Worm (Caenorhabditis elegans) whole organism, mixed stage, embryonic: Measurements from ENCODE around the gene srt-38.

Experiments used
- ham-2 ChIP-seq: fragments of 200-800 bp; sonication (Bioruptor generic); optimal IDR thresholded peaks from 2 replicates; lab custom pipeline; 2018; ENCODE audit warnings: mild to moderate bottlenecking, missing genetic modification characterization, missing compliant biosample characterization
- nhr-76 ChIP-seq: sonication (generic microtip); optimal IDR thresholded peaks from 2 replicates; lab custom pipeline; 2017; ENCODE audit warnings: missing biosample characterization, missing genetic modification characterization

DNA sequence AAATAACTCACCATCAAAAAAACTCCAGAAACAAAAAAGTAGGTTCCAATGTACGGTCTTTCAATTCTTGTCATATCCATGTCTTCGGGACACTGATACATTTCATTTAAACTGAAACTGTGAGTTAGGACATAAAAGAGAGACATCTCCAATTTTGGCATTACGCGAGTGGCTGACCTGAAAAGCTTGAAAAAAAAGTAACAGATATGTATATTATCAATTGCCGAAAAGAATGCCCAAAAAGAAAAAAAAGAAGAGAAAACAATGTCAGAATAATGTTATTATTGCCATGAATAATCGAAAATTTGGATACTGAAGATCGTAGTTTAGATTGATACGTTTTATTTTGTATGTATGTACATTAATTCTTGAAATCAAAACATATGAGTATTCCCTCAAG is 14.7 kb downstream of the srt-38 start, which contains the start of gene srt-14:
- TF ChIP-seq nhr-76 (tag; lab: Kevin White, UChicago), result no peak
- no peak for TF ChIP-seq ham-2
